Fruit fly (Drosophila melanogaster): ENCODE results near the gene Brd.

Brd gene

dm6 chr3L:14971893-14972624, 408 bp upstream of the Brd start (continued):
- TF ChIP-seq pum (GFP tag; optimal IDR thresholded peaks at IDR 0.05), result peak; percentile 11
- TF ChIP-seq lola (GFP tag; optimal IDR thresholded peaks at IDR 0.05), result peak in 1 of 3 experiments; percentile 57
- no peak for TF ChIP-seq CG11456 (GFP tag; IDR thresholded peaks at IDR 0.05)
- TF ChIP-seq BtbVII (GFP tag; optimal IDR thresholded peaks at IDR 0.05), result no peak
- TF ChIP-seq gcm (GFP tag; optimal IDR thresholded peaks at IDR 0.05), result no peak
- no peak for TF ChIP-seq CG1529 (GFP tag; optimal IDR thresholded peaks at IDR 0.05)
- TF ChIP-seq aop (GFP tag; IDR thresholded peaks at IDR 0.05), result no peak
- no peak for TF ChIP-seq CG12104 (GFP tag; optimal IDR thresholded peaks at IDR 0.05)
- TF ChIP-seq jing (GFP tag; optimal IDR thresholded peaks at IDR 0.05), result no peak
- no peak for TF ChIP-seq Dbx (GFP tag; IDR thresholded peaks at IDR 0.05)
- TF ChIP-seq run (tag; optimal IDR thresholded peaks at IDR 0.05), result no peak
- TF ChIP-seq CG17802 (tag; optimal IDR thresholded peaks at IDR 0.05), result no peak
- no peak for TF ChIP-seq bab2 (GFP tag; optimal IDR thresholded peaks at IDR 0.05)
- TF ChIP-seq yki (optimal IDR thresholded peaks at IDR 0.05), result no peak
- no peak for TF ChIP-seq Tbp (GFP tag; optimal IDR thresholded peaks at IDR 0.05)
- TF ChIP-seq Dfd (GFP tag; optimal IDR thresholded peaks at IDR 0.05), result no peak
- TF ChIP-seq phol (tag; optimal IDR thresholded peaks at IDR 0.05), result peak; percentile 23
- TF ChIP-seq usp (GFP tag; optimal IDR thresholded peaks at IDR 0.05), result no peak
- TF ChIP-seq nmo (GFP tag; optimal IDR thresholded peaks at IDR 0.05), result peak; percentile 11
- TF ChIP-seq Rfx (GFP tag; IDR thresholded peaks at IDR 0.05), result no peak
- no peak for TF ChIP-seq dmrt99B (tag; optimal IDR thresholded peaks at IDR 0.05)
- TF ChIP-seq Taf1 (GFP tag; IDR thresholded peaks at IDR 0.05), result no peak
- TF ChIP-seq Antp (GFP tag; optimal IDR thresholded peaks at IDR 0.05), result no peak
- no peak for TF ChIP-seq fu2 (GFP tag; optimal IDR thresholded peaks at IDR 0.05)
- no peak for TF ChIP-seq ro (GFP tag; IDR thresholded peaks at IDR 0.05)
- no peak for TF ChIP-seq YL-1 (GFP tag; optimal IDR thresholded peaks at IDR 0.05)
- no peak for TF ChIP-seq CG11504 (tag; optimal IDR thresholded peaks at IDR 0.05)
- TF ChIP-seq Max (GFP tag; optimal IDR thresholded peaks at IDR 0.05), result no peak
- no peak for TF ChIP-seq CG30020 (tag; optimal IDR thresholded peaks at IDR 0.05)
- peak; percentile 74 for TF ChIP-seq Nf-YC (tag; optimal IDR thresholded peaks at IDR 0.05)
- TF ChIP-seq Sin3A (optimal IDR thresholded peaks at IDR 0.05), result no peak
- TF ChIP-seq Ada2b (GFP tag; IDR thresholded peaks at IDR 0.05), result no peak
- TF ChIP-seq CG18476 (GFP tag; optimal IDR thresholded peaks at IDR 0.05), result no peak
- no peak for TF ChIP-seq CG7357 (GFP tag; IDR thresholded peaks at IDR 0.05)
- TF ChIP-seq nom (GFP tag; optimal IDR thresholded peaks at IDR 0.05), result no peak
- no peak for TF ChIP-seq CHES-1-like (GFP tag; optimal IDR thresholded peaks at IDR 0.05)
- TF ChIP-seq Deaf1 (tag; optimal IDR thresholded peaks at IDR 0.05), result no peak
- no peak for TF ChIP-seq CG42726 (GFP tag; IDR thresholded peaks at IDR 0.05; ENCODE audit: partially characterized antibody)
- no peak for TF ChIP-seq CG4360 (GFP tag; IDR thresholded peaks at IDR 0.05)
- peak; percentile 85 for TF ChIP-seq Kr (GFP tag; optimal IDR thresholded peaks at IDR 0.05)
- TF ChIP-seq CG13123 (GFP tag; optimal IDR thresholded peaks at IDR 0.05), result no peak
- TF ChIP-seq gfzf (GFP tag; optimal IDR thresholded peaks at IDR 0.05), result no peak
- TF ChIP-seq pfk (GFP tag; optimal IDR thresholded peaks at IDR 0.05), result no peak
- TF ChIP-seq HmgZ (tag; optimal IDR thresholded peaks at IDR 0.05), result no peak
- TF ChIP-seq CG10366 (GFP tag; IDR thresholded peaks at IDR 0.05), result no peak
- TF ChIP-seq tgo (GFP tag; IDR thresholded peaks at IDR 0.05), result no peak
- no peak for TF ChIP-seq CG15269 (tag; optimal IDR thresholded peaks at IDR 0.05)
- no peak for TF ChIP-seq crp (GFP tag; optimal IDR thresholded peaks at IDR 0.05)
- no peak for TF ChIP-seq Adf1 (GFP tag; IDR thresholded peaks at IDR 0.05)
- peak; percentile 1 for TF ChIP-seq CG18764 (GFP tag; optimal IDR thresholded peaks at IDR 0.05)
- TF ChIP-seq CG10462 (GFP tag; optimal IDR thresholded peaks at IDR 0.05), result no peak
